Worm (Caenorhabditis elegans) whole organism, L1 larva: ENCODE data around the gene K08E5.5.

Experiments
- alr-1 ChIP-seq: fragments of 200-800 bp; sonication (Bioruptor generic); optimal IDR thresholded peaks from 2 replicates; lab custom pipeline; 2018; ENCODE audit warnings: borderline replicate concordance, mild to moderate bottlenecking, missing genetic modification characterization, missing compliant biosample characterization
- ces-1 ChIP-seq: fragments of 150-350 bp; optimal IDR thresholded peaks from 2 replicates; lab custom pipeline; 2014; ENCODE audit warnings: missing biosample characterization, missing genetic modification reagents, missing genetic modification characterization
- efl-1 ChIP-seq, 4 experiments: fragments of 150-350 bp; optimal IDR thresholded peaks in 3 of 4; peaks in 1 of 4; 1 replicate in 1 of 4; 2 replicates in 3 of 4; lab custom pipeline; 2014; ENCODE audit warnings: missing biosample characterization in 2 of 4, missing genetic modification characterization in 2 of 4, missing genetic modification reagents in 2 of 4
- irx-1 ChIP-seq: sonication (generic microtip); optimal IDR thresholded peaks from 2 replicates; lab custom pipeline; 2016; ENCODE audit warnings: missing genetic modification characterization, missing compliant biosample characterization
- lin-13 ChIP-seq: fragments of 150-350 bp; optimal IDR thresholded peaks from 2 replicates; lab custom pipeline; 2014; ENCODE audit warnings: missing biosample characterization, missing genetic modification reagents, missing genetic modification characterization
- nhr-11 ChIP-seq: fragments of 150-350 bp; optimal IDR thresholded peaks from 2 replicates; lab custom pipeline; 2014; ENCODE audit warnings: missing biosample characterization, missing genetic modification characterization
- nhr-28 ChIP-seq: fragments of 150-350 bp; optimal IDR thresholded peaks from 2 replicates; lab custom pipeline; 2014; ENCODE audit warnings: missing biosample characterization, missing genetic modification characterization
- nhr-77 ChIP-seq: fragments of 150-350 bp; optimal IDR thresholded peaks from 2 replicates; lab custom pipeline; 2014; ENCODE audit warnings: missing biosample characterization, missing genetic modification characterization
- pag-3 ChIP-seq: sonication (generic microtip); optimal IDR thresholded peaks from 2 replicates; lab custom pipeline; 2017; ENCODE audit warnings: missing genetic modification characterization, mild to moderate bottlenecking, missing compliant biosample characterization, antibody characterized with exemption, borderline replicate concordance; ENCODE audit not compliant: insufficient read depth
- rnt-1 ChIP-seq: sonication (generic microtip); optimal IDR thresholded peaks from 2 replicates; lab custom pipeline; 2016; ENCODE audit warnings: mild to moderate bottlenecking, missing genetic modification characterization, moderate library complexity, missing compliant biosample characterization
- skn-1 ChIP-seq: fragments of 150-350 bp; optimal IDR thresholded peaks from 2 replicates; lab custom pipeline; 2014; ENCODE audit warnings: missing biosample characterization, missing genetic modification characterization
- unc-98 ChIP-seq: fragments of 200-800 bp; sonication (Bioruptor generic); IDR thresholded peaks from 2 replicates; pipeline ENCODE4 v1.3.6; 2022; ENCODE audit warnings: missing genetic modification characterization, missing compliant biosample characterization

DNA sequence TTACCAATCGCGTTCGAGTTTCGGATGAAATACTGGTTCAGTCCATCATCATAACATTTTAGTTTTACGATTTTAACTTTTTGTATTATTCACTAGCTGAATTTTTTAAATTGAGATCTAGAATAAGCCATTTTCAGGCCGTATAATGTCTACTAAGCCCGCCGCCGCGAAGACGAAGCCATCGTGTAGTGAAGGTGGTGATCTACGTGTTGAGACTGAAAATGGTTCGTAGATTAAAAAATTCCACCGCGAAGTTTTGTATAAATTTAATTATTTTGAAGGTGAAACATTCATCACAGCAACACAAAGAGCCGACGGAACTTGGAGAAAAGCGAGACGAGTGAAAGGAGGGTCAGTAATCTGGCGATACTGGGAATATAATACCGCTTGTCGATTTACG is 49.4 kb upstream of the K08E5.5 start, which contains the start of gene T20G5.9:
- TF ChIP-seq unc-98 (GFP tag; lab: Robert Waterston, UW) (no peak), rnt-1 (no peak), lin-13 (no peak), alr-1 (tag; lab: Kevin White, UChicago) (no peak), nhr-11 (tag; lab: Kevin White, UChicago) (no peak), nhr-77 (no peak), skn-1 (tag; lab: Kevin White, UChicago) (no peak), ces-1 (GFP tag; lab: Kevin White, UChicago) (no peak), nhr-28 (tag; lab: Kevin White, UChicago) (no peak), efl-1 (optimal IDR thresholded peaks at IDR 0.05; lab: Kevin White, UChicago) (no peak), efl-1 (GFP tag; optimal IDR thresholded peaks at IDR 0.05 in 1 of 2; lab: Kevin White, UChicago) (no peak), pag-3 (tag; lab: Kevin White, UChicago) (no peak), irx-1 (no peak)
